Worm (Caenorhabditis elegans): ENCODE data around the gene T02C12.5.

ce11 chrIII:4066333-4066732 is 38.4 kb upstream of the T02C12.5 start, which contains the start of gene unc-79:
- TF ChIP-seq him-1 (tag; optimal IDR thresholded peaks at IDR 0.05) (no peak), dao-5 (tag; optimal IDR thresholded peaks at IDR 0.05) (no peak), W03F9.2 (tag; optimal IDR thresholded peaks at IDR 0.05) (no peak)
